Comparison of ENCODE assay signal across 5 fruit fly cellular contexts in the genomic region with DNA sequence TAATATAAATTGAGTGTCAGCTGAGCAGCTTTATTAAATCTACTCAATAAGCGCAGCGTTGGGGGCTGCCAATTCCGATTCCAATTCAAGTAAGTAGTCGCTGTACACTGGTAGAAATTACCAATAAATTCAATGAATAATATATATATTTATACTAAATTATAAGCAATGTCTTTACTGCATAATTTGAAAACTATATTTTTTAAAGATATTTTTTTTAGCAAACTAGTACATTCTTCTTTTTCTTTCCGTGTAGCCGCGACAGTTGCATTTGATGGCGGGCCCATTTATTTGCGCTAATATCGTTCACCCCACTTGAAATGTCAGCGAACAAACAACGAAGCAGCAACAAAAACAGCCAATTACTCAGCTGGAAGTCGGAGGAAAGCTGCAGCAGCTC.
A peak's percentile ranks its signal among the peaks of the same experiment; 100 is the strongest.
TF ChIP-seq lines count a peak whose summit lies in the region.

No protein-coding gene starts in this region.

TF ChIP-seq in whole organism, adult, 20 proteins besides CTCF, POLR2A, EP300 and RAD21 (continued from another document):
- peak; percentile 1 for TF ChIP-seq Mnt (GFP tag; optimal IDR thresholded peaks at IDR 0.05; lab: Kevin White, UChicago)
- peak; percentile 86 for TF ChIP-seq CG7101 (tag; optimal IDR thresholded peaks at IDR 0.05; lab: Kevin White, UChicago)
- peak; percentile 51 for TF ChIP-seq tj (GFP tag; optimal IDR thresholded peaks at IDR 0.05; lab: Kevin White, UChicago)

TF ChIP-seq in whole organism, embryonic, 481 proteins besides CTCF, POLR2A, EP300 and RAD21 (continued from another document and continues in another):
- TF ChIP-seq D (optimal IDR thresholded peaks at IDR 0.05; lab: Kevin White, UChicago) (no peak), D (GFP tag; optimal IDR thresholded peaks at IDR 0.05; lab: Kevin White, UChicago) (peak; percentile 56), wek (GFP tag; optimal IDR thresholded peaks at IDR 0.05; lab: Kevin White, UChicago) (no peak), Mrtf (GFP tag; IDR thresholded peaks at IDR 0.05; lab: Robert Waterston, UW) (no peak), CG17361 (GFP tag; IDR thresholded peaks at IDR 0.05; lab: Robert Waterston, UW) (peak; percentile 51; the same call in 2 of the 3 replicates), sisA (GFP tag; IDR thresholded peaks at IDR 0.05; lab: Robert Waterston, UW) (peak; percentile 71), CG6791 (GFP tag; IDR thresholded peaks at IDR 0.05; lab: Robert Waterston, UW; ENCODE audit: partially characterized antibody) (no peak), bsh (GFP tag; optimal IDR thresholded peaks at IDR 0.05; lab: Kevin White, UChicago) (peak in 1 of 2 experiments; percentile 74), CG10274 (GFP tag; optimal IDR thresholded peaks at IDR 0.05; lab: Kevin White, UChicago) (no peak), usp (GFP tag; optimal IDR thresholded peaks at IDR 0.05; lab: Kevin White, UChicago) (no peak), al (GFP tag; IDR thresholded peaks at IDR 0.05; lab: Robert Waterston, UW) (no peak), CG11093 (GFP tag; IDR thresholded peaks at IDR 0.05; lab: Robert Waterston, UW) (peak; percentile 33; the same call in 1 of the 3 replicates), Hand (GFP tag; optimal IDR thresholded peaks at IDR 0.05; lab: Kevin White, UChicago) (no peak), CG4820 (GFP tag; optimal IDR thresholded peaks at IDR 0.05; lab: Kevin White, UChicago) (peak; percentile 31), zen (tag; optimal IDR thresholded peaks at IDR 0.05; lab: Kevin White, UChicago) (peak; percentile 45), CG15073 (GFP tag; optimal IDR thresholded peaks at IDR 0.05; lab: Kevin White, UChicago) (no peak), shn (GFP tag; optimal IDR thresholded peaks at IDR 0.05; lab: Kevin White, UChicago) (no peak), sug (tag; optimal IDR thresholded peaks at IDR 0.05; lab: Kevin White, UChicago) (no peak), Atf6 (GFP tag; IDR thresholded peaks at IDR 0.05; lab: Robert Waterston, UW) (no peak), CG12744 (GFP tag; optimal IDR thresholded peaks at IDR 0.05; lab: Kevin White, UChicago) (no peak), CG18764 (GFP tag; optimal IDR thresholded peaks at IDR 0.05; lab: Kevin White, UChicago) (peak; percentile 23), CG4404 (GFP tag; IDR thresholded peaks at IDR 0.05; lab: Robert Waterston, UW) (0 out of 2 replicates have a peak, but pooled peaks have one; percentile 29), C15 (GFP tag; IDR thresholded peaks at IDR 0.05; lab: Robert Waterston, UW) (0 out of 3 replicates have a peak, but pooled peaks have one; percentile 33), fd3F (GFP tag; optimal IDR thresholded peaks at IDR 0.05; lab: Kevin White, UChicago) (peak; percentile 9), CG17359 (tag; optimal IDR thresholded peaks at IDR 0.05; lab: Kevin White, UChicago) (peak; percentile 75), CG16779 (GFP tag; IDR thresholded peaks at IDR 0.05; lab: Robert Waterston, UW) (no peak), CG10654 (GFP tag; optimal IDR thresholded peaks at IDR 0.05; lab: Kevin White, UChicago) (peak; percentile 40), slbo (GFP tag; IDR thresholded peaks at IDR 0.05; lab: Robert Waterston, UW) (peak; percentile 67), BtbVII (GFP tag; optimal IDR thresholded peaks at IDR 0.05; lab: Kevin White, UChicago) (peak; percentile 16), danr (GFP tag; IDR thresholded peaks at IDR 0.05; lab: Robert Waterston, UW) (0 out of 2 replicates have a peak, but pooled peaks have one; percentile 18)

TF ChIP-seq in whole organism, prepupa, 60 proteins besides CTCF, POLR2A, EP300 and RAD21 (continued from another document and continues in another):
- TF ChIP-seq Sox102F (GFP tag; optimal IDR thresholded peaks at IDR 0.05; lab: Kevin White, UChicago) = peak; percentile 62
- peak; percentile 20 for TF ChIP-seq Hr39 (GFP tag; optimal IDR thresholded peaks at IDR 0.05; lab: Kevin White, UChicago)
- peak; percentile 28 for TF ChIP-seq dsx (GFP tag; optimal IDR thresholded peaks at IDR 0.05; lab: Kevin White, UChicago; ENCODE audit: poor library complexity, severe bottlenecking)
- peak; percentile 21 for TF ChIP-seq spab (GFP tag; optimal IDR thresholded peaks at IDR 0.05; lab: Kevin White, UChicago)
- peak; percentile 52 for TF ChIP-seq CG11762 (GFP tag; optimal IDR thresholded peaks at IDR 0.05; lab: Kevin White, UChicago; ENCODE audit: insufficient read depth)
- TF ChIP-seq Lpt (GFP tag; optimal IDR thresholded peaks at IDR 0.05; lab: Kevin White, UChicago) = peak; percentile 79
- peak; percentile 7 for TF ChIP-seq fd59A (GFP tag; optimal IDR thresholded peaks at IDR 0.05; lab: Kevin White, UChicago)
- peak in 1 of 2 experiments; percentile 53 for TF ChIP-seq salr (GFP tag; optimal IDR thresholded peaks at IDR 0.05; lab: Kevin White, UChicago)
- no peak for TF ChIP-seq Eip93F (GFP tag; optimal IDR thresholded peaks at IDR 0.05; lab: Kevin White, UChicago)
- TF ChIP-seq CG6792 (GFP tag; optimal IDR thresholded peaks at IDR 0.05; lab: Kevin White, UChicago) = peak; percentile 58
- TF ChIP-seq Eip75B (GFP tag; optimal IDR thresholded peaks at IDR 0.05; lab: Kevin White, UChicago) = peak; percentile 17
- peak; percentile 34 for TF ChIP-seq CG6854 (GFP tag; optimal IDR thresholded peaks at IDR 0.05; lab: Kevin White, UChicago)
- TF ChIP-seq CG8632 (GFP tag; optimal IDR thresholded peaks at IDR 0.05; lab: Kevin White, UChicago) = peak; percentile 62
- peak; percentile 36 for TF ChIP-seq lz (GFP tag; optimal IDR thresholded peaks at IDR 0.05; lab: Kevin White, UChicago)
- peak; percentile 62 for TF ChIP-seq CG3032 (tag; optimal IDR thresholded peaks at IDR 0.05; lab: Kevin White, UChicago)
- TF ChIP-seq cyc (GFP tag; optimal IDR thresholded peaks at IDR 0.05; lab: Kevin White, UChicago) = peak; percentile 46
- TF ChIP-seq Gug (GFP tag; IDR thresholded peaks at IDR 0.05; lab: Robert Waterston, UW) = peak; percentile 82
- TF ChIP-seq fd85E (GFP tag; optimal IDR thresholded peaks at IDR 0.05; lab: Kevin White, UChicago) = no peak
- TF ChIP-seq Eip78C (GFP tag; lab: Kevin White, UChicago) = peak; percentile 88
- peak; percentile 17 for TF ChIP-seq CG31627 (GFP tag; optimal IDR thresholded peaks at IDR 0.05; lab: Kevin White, UChicago)
- peak; percentile 29 for TF ChIP-seq CG8319 (GFP tag; optimal IDR thresholded peaks at IDR 0.05; lab: Kevin White, UChicago)
- peak; percentile 50 for TF ChIP-seq CG6808 (GFP tag; optimal IDR thresholded peaks at IDR 0.05; lab: Kevin White, UChicago)
- TF ChIP-seq svp (GFP tag; lab: Kevin White, UChicago) = peak; percentile 89
- TF ChIP-seq CG3919 (GFP tag; optimal IDR thresholded peaks at IDR 0.05; lab: Kevin White, UChicago) = peak; percentile 73
- TF ChIP-seq vri (GFP tag; optimal IDR thresholded peaks at IDR 0.05; lab: Kevin White, UChicago) = peak; percentile 13
- peak; percentile 28 for TF ChIP-seq Ets21C (GFP tag; optimal IDR thresholded peaks at IDR 0.05; lab: Kevin White, UChicago)
- peak; percentile 67 for TF ChIP-seq CG11294 (GFP tag; IDR thresholded peaks at IDR 0.05; lab: Robert Waterston, UW)
- TF ChIP-seq CG8119 (GFP tag; IDR thresholded peaks at IDR 0.05; lab: Robert Waterston, UW) = peak; percentile 87
- TF ChIP-seq eg (GFP tag; IDR thresholded peaks at IDR 0.05; lab: Robert Waterston, UW) = peak; percentile 89
- peak; percentile 57 for TF ChIP-seq topi (GFP tag; optimal IDR thresholded peaks at IDR 0.05; lab: Kevin White, UChicago)
- TF ChIP-seq CG15336 (GFP tag; IDR thresholded peaks at IDR 0.05; lab: Robert Waterston, UW) = peak; percentile 91
- TF ChIP-seq Blimp-1 (GFP tag; optimal IDR thresholded peaks at IDR 0.05; lab: Kevin White, UChicago) = peak; percentile 31

TF ChIP-seq in whole organism, pupa, 21 proteins besides CTCF, POLR2A, EP300 and RAD21 (continued from another document):
- TF ChIP-seq rn (GFP tag; IDR thresholded peaks at IDR 0.05; lab: Robert Waterston, UW) = peak; percentile 72

TF ChIP-seq in whole organism, wandering third instar larva, 38 proteins besides CTCF, POLR2A, EP300 and RAD21 (continued from another document):
- no peak for TF ChIP-seq Dif (GFP tag; optimal IDR thresholded peaks at IDR 0.05; lab: Kevin White, UChicago; ENCODE audit: partially characterized antibody)
- no peak for TF ChIP-seq CG32264 (GFP tag; optimal IDR thresholded peaks at IDR 0.05; lab: Kevin White, UChicago)
- TF ChIP-seq ey (GFP tag; optimal IDR thresholded peaks at IDR 0.05; lab: Kevin White, UChicago) = peak; percentile 25
- peak; percentile 12 for TF ChIP-seq Hr83 (GFP tag; optimal IDR thresholded peaks at IDR 0.05; lab: Kevin White, UChicago; ENCODE audit: poor library complexity, severe bottlenecking)
- TF ChIP-seq Sp1 (GFP tag; optimal IDR thresholded peaks at IDR 0.05; lab: Kevin White, UChicago) = peak; percentile 80
- no peak for TF ChIP-seq GATAd (GFP tag; optimal IDR thresholded peaks at IDR 0.05; lab: Kevin White, UChicago)
- no peak for TF ChIP-seq usp (GFP tag; optimal IDR thresholded peaks at IDR 0.05; lab: Kevin White, UChicago)
- TF ChIP-seq rgr (GFP tag; optimal IDR thresholded peaks at IDR 0.05; lab: Kevin White, UChicago) = peak; percentile 69
- no peak for TF ChIP-seq Rel (GFP tag; optimal IDR thresholded peaks at IDR 0.05; lab: Kevin White, UChicago)
- TF ChIP-seq Rel (tag; optimal IDR thresholded peaks at IDR 0.05; lab: Kevin White, UChicago) = peak; percentile 19
- peak; percentile 38 for TF ChIP-seq br (GFP tag; optimal IDR thresholded peaks at IDR 0.05; lab: Kevin White, UChicago)
- TF ChIP-seq brk (GFP tag; optimal IDR thresholded peaks at IDR 0.05; lab: Kevin White, UChicago) = peak; percentile 61
- TF ChIP-seq N (GFP tag; optimal IDR thresholded peaks at IDR 0.05; lab: Kevin White, UChicago) = no peak
- TF ChIP-seq CrebA (GFP tag; optimal IDR thresholded peaks at IDR 0.05; lab: Kevin White, UChicago; ENCODE audit: borderline replicate concordance) = no peak
- peak; percentile 48 for TF ChIP-seq sage (GFP tag; optimal IDR thresholded peaks at IDR 0.05; lab: Kevin White, UChicago)
- TF ChIP-seq CG9705 (GFP tag; optimal IDR thresholded peaks at IDR 0.05; lab: Kevin White, UChicago) = peak; percentile 5
- TF ChIP-seq Abd-B (GFP tag; optimal IDR thresholded peaks at IDR 0.05; lab: Kevin White, UChicago) = no peak
